Worm (Caenorhabditis elegans): Measurements from ENCODE around the gene nhr-95.

DNA sequence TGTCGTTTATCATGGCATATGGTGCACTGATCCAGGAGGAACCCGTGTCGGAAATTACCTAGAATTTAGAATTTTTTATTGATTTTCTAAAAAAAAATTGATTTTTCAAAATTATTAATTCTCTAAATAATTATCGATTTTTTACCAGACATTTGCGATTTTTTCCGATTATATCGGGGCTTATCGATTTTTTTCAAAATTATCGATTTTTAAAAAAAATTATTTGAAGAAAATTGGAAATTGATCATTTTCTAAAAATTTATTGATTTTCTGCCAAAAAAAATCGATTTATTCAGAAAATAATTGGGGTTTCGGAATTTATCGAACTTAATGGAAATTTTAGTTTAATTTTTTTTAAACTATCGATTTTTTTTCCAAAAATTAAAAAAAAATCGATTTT is 46.4 kb downstream of the nhr-95 start:
- TF ChIP-seq ceh-16 (tag; optimal IDR thresholded peaks at IDR 0.05) (no peak), unc-62 (GFP tag; optimal IDR thresholded peaks at IDR 0.05) (no peak)
